Worm (Caenorhabditis elegans): ENCODE data around the gene nmy-1.

DNA sequence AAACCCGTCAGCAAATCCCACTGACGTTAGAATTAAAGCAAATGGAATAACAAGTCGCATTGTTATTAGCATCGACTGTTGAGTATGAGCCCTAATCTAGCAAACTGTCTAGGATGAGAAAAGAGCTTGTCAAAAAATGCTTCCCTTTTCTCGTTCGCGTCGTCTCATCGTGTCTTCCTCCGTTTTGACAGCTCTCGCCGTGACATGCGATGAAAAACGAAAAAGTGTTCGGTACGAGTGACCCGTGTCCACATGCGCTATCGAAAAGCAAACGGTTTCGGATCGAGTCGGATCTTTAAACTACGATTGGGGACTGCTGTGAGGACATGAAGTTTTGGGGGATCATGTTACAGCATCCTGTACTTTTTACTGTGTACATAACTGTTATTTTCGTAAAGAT lies 47.0 kb upstream of the nmy-1 start, which contains the start of gene comt-1:
- TF ChIP-seq fos-1 (tag; optimal IDR thresholded peaks at IDR 0.05) (no peak), unc-62 (GFP tag; optimal IDR thresholded peaks at IDR 0.05) (no peak), zag-1 (tag; optimal IDR thresholded peaks at IDR 0.05) (no peak), egl-27 (tag; optimal IDR thresholded peaks at IDR 0.05) (no peak)

Data from whole organism, L3 larva.